Worm (Caenorhabditis elegans) whole organism, mixed stage, embryonic: ENCODE measurements around the gene T23G7.2.

Experiments used
- M03D4.4 ChIP-seq: sonication (generic microtip); optimal IDR thresholded peaks from 2 replicates; lab custom pipeline; 2017; ENCODE audit warnings: mild to moderate bottlenecking, missing genetic modification characterization, missing compliant biosample characterization
- blmp-1 ChIP-seq: fragments of 150-350 bp; optimal IDR thresholded peaks from 2 replicates; lab custom pipeline; 2014; ENCODE audit warnings: missing biosample characterization, missing genetic modification characterization
- ceh-43 ChIP-seq: fragments of 200-800 bp; sonication (Bioruptor generic); optimal IDR thresholded peaks from 2 replicates; lab custom pipeline; 2018; ENCODE audit warnings: mild to moderate bottlenecking, missing genetic modification characterization, moderate library complexity, missing compliant biosample characterization
- ces-1 ChIP-seq: fragments of 150-350 bp; optimal IDR thresholded peaks from 2 replicates; lab custom pipeline; 2014; ENCODE audit warnings: missing biosample characterization, missing genetic modification reagents, missing genetic modification characterization
- cnd-1 ChIP-seq: fragments of 200-800 bp; sonication (Bioruptor generic); optimal IDR thresholded peaks from 2 replicates; lab custom pipeline; 2018; ENCODE audit warnings: mild to moderate bottlenecking, missing genetic modification characterization, missing compliant biosample characterization
- drap-1 ChIP-seq: fragments of 200-800 bp; sonication (Bioruptor generic); optimal IDR thresholded peaks from 3 replicates; lab custom pipeline; 2018; ENCODE audit warnings: mild to moderate bottlenecking, missing genetic modification characterization, missing compliant biosample characterization
- elt-1 ChIP-seq: sonication (generic microtip); optimal IDR thresholded peaks from 2 replicates; lab custom pipeline; 2017; ENCODE audit warnings: missing genetic modification characterization, mild to moderate bottlenecking, missing compliant biosample characterization, antibody characterized with exemption, moderate library complexity, borderline replicate concordance; ENCODE audit not compliant: insufficient read depth
- elt-3 ChIP-seq: fragments of 150-350 bp; optimal IDR thresholded peaks from 2 replicates; lab custom pipeline; 2014; ENCODE audit warnings: missing biosample characterization, missing genetic modification characterization
- flh-1 ChIP-seq: fragments of 200-800 bp; sonication (Bioruptor generic); optimal IDR thresholded peaks from 2 replicates; lab custom pipeline; 2018; ENCODE audit warnings: mild to moderate bottlenecking, missing genetic modification characterization, moderate library complexity, missing compliant biosample characterization
- ham-2 ChIP-seq: fragments of 200-800 bp; sonication (Bioruptor generic); optimal IDR thresholded peaks from 2 replicates; lab custom pipeline; 2018; ENCODE audit warnings: mild to moderate bottlenecking, missing genetic modification characterization, missing compliant biosample characterization
- hlh-1 ChIP-seq: fragments of 150-350 bp; optimal IDR thresholded peaks from 2 replicates; lab custom pipeline; 2014; ENCODE audit warnings: missing biosample characterization, missing genetic modification reagents, missing genetic modification characterization
- lin-13 ChIP-seq: fragments of 150-350 bp; optimal IDR thresholded peaks from 2 replicates; lab custom pipeline; 2014; ENCODE audit warnings: missing biosample characterization, missing genetic modification characterization
- lin-32 ChIP-seq: fragments of 200-800 bp; sonication (Bioruptor generic); optimal IDR thresholded peaks from 2 replicates; lab custom pipeline; 2018; ENCODE audit warnings: mild to moderate bottlenecking, missing genetic modification characterization, missing compliant biosample characterization
- lsy-2 ChIP-seq: fragments of 150-350 bp; optimal IDR thresholded peaks from 2 replicates; lab custom pipeline; 2014; ENCODE audit warnings: missing biosample characterization, missing genetic modification characterization
- mep-1 ChIP-seq: fragments of 150-350 bp; optimal IDR thresholded peaks from 2 replicates; lab custom pipeline; 2017; ENCODE audit warnings: missing biosample characterization, missing genetic modification reagents, missing genetic modification characterization, inconsistent platforms
- mls-2 ChIP-seq: sonication (generic microtip); optimal IDR thresholded peaks from 2 replicates; lab custom pipeline; 2016; ENCODE audit warnings: mild to moderate bottlenecking, missing genetic modification characterization, moderate library complexity, missing compliant biosample characterization
- nhr-12 ChIP-seq: fragments of 150-350 bp; optimal IDR thresholded peaks from 2 replicates; lab custom pipeline; 2014; ENCODE audit warnings: missing biosample characterization, missing genetic modification characterization
- nhr-2 ChIP-seq: fragments of 150-350 bp; optimal IDR thresholded peaks from 2 replicates; lab custom pipeline; 2014; ENCODE audit warnings: missing biosample characterization, missing genetic modification characterization
- nhr-237 ChIP-seq: fragments of 150-350 bp; optimal IDR thresholded peaks from 2 replicates; lab custom pipeline; 2014; ENCODE audit warnings: missing biosample characterization, missing genetic modification characterization
- nhr-28 ChIP-seq: fragments of 150-350 bp; optimal IDR thresholded peaks from 2 replicates; lab custom pipeline; 2014; ENCODE audit warnings: missing biosample characterization, missing genetic modification characterization
- nhr-76 ChIP-seq: sonication (generic microtip); optimal IDR thresholded peaks from 2 replicates; lab custom pipeline; 2017; ENCODE audit warnings: missing biosample characterization, missing genetic modification characterization
- pha-4 ChIP-seq: fragments of 150-350 bp; optimal IDR thresholded peaks from 2 replicates; lab custom pipeline; 2018; ENCODE audit warnings: missing biosample characterization, missing genetic modification reagents, missing genetic modification characterization
- sem-2 ChIP-seq: fragments of 200-800 bp; sonication (Bioruptor generic); optimal IDR thresholded peaks from 2 replicates; lab custom pipeline; 2018; ENCODE audit warnings: mild to moderate bottlenecking, missing genetic modification characterization, missing compliant biosample characterization
- snpc-4 ChIP-seq: fragments of 150-350 bp; optimal IDR thresholded peaks from 2 replicates; lab custom pipeline; 2014; ENCODE audit warnings: missing biosample characterization, missing genetic modification characterization
- sptf-1 ChIP-seq: sonication (generic microtip); optimal IDR thresholded peaks from 2 replicates; lab custom pipeline; 2017; ENCODE audit warnings: mild to moderate bottlenecking, missing genetic modification characterization, moderate library complexity, missing compliant biosample characterization
- tbx-8 ChIP-seq: fragments of 200-800 bp; sonication (Bioruptor generic); optimal IDR thresholded peaks from 2 replicates; lab custom pipeline; 2018; ENCODE audit warnings: mild to moderate bottlenecking, missing genetic modification characterization, moderate library complexity, missing compliant biosample characterization
- unc-120 ChIP-seq: sonication (generic microtip); optimal IDR thresholded peaks from 2 replicates; lab custom pipeline; 2017; ENCODE audit warnings: missing genetic modification characterization, missing compliant biosample characterization; ENCODE audit not compliant: poor library complexity, severe bottlenecking
- unc-39 ChIP-seq: fragments of 150-350 bp; optimal IDR thresholded peaks from 2 replicates; lab custom pipeline; 2014; ENCODE audit warnings: missing biosample characterization, missing genetic modification characterization
- unc-62 ChIP-seq: fragments of 150-350 bp; optimal IDR thresholded peaks from 2 replicates; lab custom pipeline; 2014; ENCODE audit warnings: missing biosample characterization, missing genetic modification reagents, missing genetic modification characterization
- zip-8 ChIP-seq: fragments of 150-350 bp; optimal IDR thresholded peaks from 2 replicates; lab custom pipeline; 2014; ENCODE audit warnings: missing biosample characterization, missing genetic modification characterization
- ztf-11 ChIP-seq: fragments of 150-350 bp; optimal IDR thresholded peaks from 2 replicates; lab custom pipeline; 2014; ENCODE audit warnings: missing biosample characterization, missing genetic modification characterization

T23G7.2 gene

ce11 chrII:9139172-9139700, 33.5 kb downstream of the T23G7.2 start, which contains the start of gene Y9C2UA.1:
Gene Y9C2UA.1, plus strand, starts transcription at chrII:9139650.
- TF ChIP-seq ztf-11 (tag; lab: Kevin White, UChicago) (no peak), elt-1 (no peak), nhr-76 (no peak), ces-1 (GFP tag; lab: Kevin White, UChicago) (no peak), pha-4 (no peak), unc-62 (GFP tag; lab: Kevin White, UChicago) (no peak), lsy-2 (tag; lab: Kevin White, UChicago) (no peak), cnd-1 (tag; lab: Kevin White, UChicago) (no peak), lin-13 (tag; lab: Kevin White, UChicago) (no peak), snpc-4 (tag; lab: Kevin White, UChicago) (no peak), mls-2 (tag; lab: Kevin White, UChicago) (no peak), lin-32 (no peak), nhr-12 (tag; lab: Kevin White, UChicago) (no peak), sem-2 (GFP tag; lab: Kevin White, UChicago) (no peak), mep-1 (tag; lab: Kevin White, UChicago) (no peak), unc-120 (no peak)

- TF ChIP-seq unc-120 (no peak), nhr-2 (tag; lab: Kevin White, UChicago) (no peak), blmp-1 (tag; lab: Kevin White, UChicago) (no peak), lin-32 (no peak), unc-62 (GFP tag; lab: Kevin White, UChicago) (no peak), elt-3 (tag; lab: Kevin White, UChicago) (no peak), lin-13 (tag; lab: Kevin White, UChicago) (no peak), hlh-1 (tag; lab: Kevin White, UChicago) (no peak), nhr-28 (no peak), cnd-1 (tag; lab: Kevin White, UChicago) (no peak), nhr-12 (tag; lab: Kevin White, UChicago) (no peak), zip-8 (tag; lab: Kevin White, UChicago) (no peak), elt-1 (no peak), nhr-76 (no peak), M03D4.4 (tag; lab: Kevin White, UChicago) (no peak), mls-2 (tag; lab: Kevin White, UChicago) (no peak), ceh-43 (no peak), unc-39 (no peak), nhr-237 (tag; lab: Kevin White, UChicago) (no peak)
Measured at ce11 chrII:9137803-9138202, 34.9 kb downstream of the T23G7.2 start, which contains the start of gene C16D2.3. Gene C16D2.3, plus strand, starts transcription at chrII:9138103.

- TF ChIP-seq flh-1 (GFP tag; lab: Kevin White, UChicago): no peak
Measured at ce11 chrII:9135878-9136277, 36.9 kb downstream of the T23G7.2 start, which contains the start of gene nlp-78. Gene nlp-78, plus strand, starts transcription at chrII:9136178.

- no peak for TF ChIP-seq zip-8 (tag; lab: Kevin White, UChicago)
- TF ChIP-seq unc-62 (GFP tag; lab: Kevin White, UChicago): no peak
- TF ChIP-seq mep-1 (tag; lab: Kevin White, UChicago): no peak
- TF ChIP-seq ham-2 (GFP tag; lab: Kevin White, UChicago): no peak
- no peak for TF ChIP-seq tbx-8
- no peak for TF ChIP-seq M03D4.4 (tag; lab: Kevin White, UChicago)
- no peak for TF ChIP-seq lin-13 (tag; lab: Kevin White, UChicago)
- TF ChIP-seq sem-2 (GFP tag; lab: Kevin White, UChicago): no peak
- TF ChIP-seq, all 35 proteins: peak for 0
Measured at ce11 chrII:9132338-9132737, 40.4 kb downstream of the T23G7.2 start.

ce11 chrII:9131363-9131762, 41.4 kb downstream of the T23G7.2 start, which contains the start of gene C16D2.1:
Gene C16D2.1, plus strand, starts transcription at chrII:9131663.
- no peak for TF ChIP-seq nhr-237 (tag; lab: Kevin White, UChicago)
- TF ChIP-seq, all 35 proteins: peak for 0

ce11 chrII:9130339-9130738, 42.4 kb downstream of the T23G7.2 start:
- no peak for TF ChIP-seq ceh-43
- no peak for TF ChIP-seq lsy-2 (tag; lab: Kevin White, UChicago)
- TF ChIP-seq ztf-11 (tag; lab: Kevin White, UChicago): no peak
- TF ChIP-seq unc-120: no peak
- no peak for TF ChIP-seq unc-39
- no peak for TF ChIP-seq drap-1 (GFP tag; lab: Kevin White, UChicago)
- no peak for TF ChIP-seq mep-1 (tag; lab: Kevin White, UChicago)
- TF ChIP-seq pha-4: no peak
- TF ChIP-seq nhr-2 (tag; lab: Kevin White, UChicago): no peak
- no peak for TF ChIP-seq zip-8 (tag; lab: Kevin White, UChicago)
- no peak for TF ChIP-seq unc-62 (GFP tag; lab: Kevin White, UChicago)
- no peak for TF ChIP-seq M03D4.4 (tag; lab: Kevin White, UChicago)
- TF ChIP-seq sptf-1: no peak
- TF ChIP-seq lin-13 (tag; lab: Kevin White, UChicago): no peak
- TF ChIP-seq mls-2 (tag; lab: Kevin White, UChicago): no peak
- no peak for TF ChIP-seq flh-1 (GFP tag; lab: Kevin White, UChicago)
- TF ChIP-seq elt-1: no peak
- TF ChIP-seq tbx-8: no peak
